Worm (Caenorhabditis elegans): Measurements from ENCODE around the gene C06B3.16.

Gene C06B3.16

DNA sequence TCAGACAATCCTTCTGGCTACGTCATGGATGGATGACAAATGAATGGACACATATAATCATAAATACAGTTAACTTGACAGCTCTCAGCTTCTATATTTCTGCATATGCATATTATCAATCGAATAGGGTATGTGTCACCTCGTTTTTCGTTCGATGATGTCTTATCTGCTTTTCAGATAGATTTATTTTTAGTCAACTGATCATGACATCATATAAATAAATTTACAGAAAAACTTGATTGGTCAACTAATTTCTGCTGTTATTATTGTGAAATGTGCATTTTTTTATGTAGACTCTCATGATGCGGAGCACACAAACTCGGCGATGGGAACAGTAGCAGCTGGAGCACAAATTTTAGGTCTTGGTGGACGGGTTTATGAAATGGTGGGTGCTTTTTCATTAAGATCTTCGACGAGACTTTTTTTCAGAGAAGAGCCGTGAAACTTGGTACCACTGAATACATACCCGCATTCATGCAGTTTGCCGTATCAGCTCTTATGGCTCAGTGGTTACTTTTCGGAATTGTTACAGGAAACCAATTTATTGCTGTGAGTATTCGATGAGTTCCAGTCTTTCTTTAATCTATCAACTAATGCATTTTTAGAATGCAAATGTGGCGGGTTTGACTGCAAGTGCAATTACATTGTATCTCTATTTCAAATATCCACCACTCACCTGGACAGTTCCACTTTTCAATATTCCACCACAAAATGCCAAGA lies 24.2 kb downstream of the C06B3.16 start:
- TF ChIP-seq fkh-3 (tag; optimal IDR thresholded peaks at IDR 0.05) (no peak), lir-1 (GFP tag; conservative IDR thresholded peaks at IDR 0.05) (no peak), unc-62 (GFP tag; optimal IDR thresholded peaks at IDR 0.05) (peak; percentile 63)

ce11 chrV:13957691-13958090 lies 26.4 kb downstream of the C06B3.16 start:
- TF ChIP-seq die-1 (tag; optimal IDR thresholded peaks at IDR 0.05) (no peak), hmg-1.2 (GFP tag; IDR thresholded peaks at IDR 0.05) (no peak), sdz-38 (tag; optimal IDR thresholded peaks at IDR 0.05) (no peak), B0019.2 (GFP tag; conservative IDR thresholded peaks at IDR 0.05) (no peak), F23B12.7 (tag; optimal IDR thresholded peaks at IDR 0.05; ENCODE audit: insufficient read depth) (no peak), tbp1 (GFP tag; optimal IDR thresholded peaks at IDR 0.05) (no peak), K12H6.12 (tag; optimal IDR thresholded peaks at IDR 0.05) (no peak), aptf-3 (GFP tag; IDR thresholded peaks at IDR 0.05) (no peak)

ce11 chrV:13958247-13958646 lies 26.9 kb downstream of the C06B3.16 start, which contains the start of gene R10D12.10:
R10D12.10 (minus strand) TSS chrV:13958347.
- TF ChIP-seq zim-3 (tag; optimal IDR thresholded peaks at IDR 0.05) (no peak), ztf-22 (GFP tag; optimal IDR thresholded peaks at IDR 0.05) (no peak), fkh-3 (tag; optimal IDR thresholded peaks at IDR 0.05) (no peak), ceh-40 (GFP tag; IDR thresholded peaks at IDR 0.05) (no peak), unc-62 (GFP tag; optimal IDR thresholded peaks at IDR 0.05) (no peak), F55B11.4 (tag; optimal IDR thresholded peaks at IDR 0.05; ENCODE audit: borderline replicate concordance, insufficient read depth) (no peak), ZK185.1 (tag; optimal IDR thresholded peaks at IDR 0.05; ENCODE audit: poor library complexity, severe bottlenecking) (no peak), sea-2 (GFP tag; IDR thresholded peaks at IDR 0.05) (no peak), nfya-1 (tag; optimal IDR thresholded peaks at IDR 0.05; ENCODE audit: borderline replicate concordance, insufficient read depth) (no peak), hmg-20 (GFP tag; IDR thresholded peaks at IDR 0.05) (no peak)

ce11 chrV:13960916-13961315 lies 29.6 kb downstream of the C06B3.16 start, which contains the start of gene srh-24:
srh-24 (minus strand) TSS chrV:13961016.
- TF ChIP-seq efl-1 (GFP tag; optimal IDR thresholded peaks at IDR 0.05) = no peak
- 0 out of 2 replicates have a peak, but pooled peaks have one; percentile 14 for TF ChIP-seq egl-44 (GFP tag; IDR thresholded peaks at IDR 0.05)
- no peak for TF ChIP-seq F57A8.1 (GFP tag; optimal IDR thresholded peaks at IDR 0.05)
- TF ChIP-seq repo-1 (tag; optimal IDR thresholded peaks at IDR 0.05) = no peak

DNA sequence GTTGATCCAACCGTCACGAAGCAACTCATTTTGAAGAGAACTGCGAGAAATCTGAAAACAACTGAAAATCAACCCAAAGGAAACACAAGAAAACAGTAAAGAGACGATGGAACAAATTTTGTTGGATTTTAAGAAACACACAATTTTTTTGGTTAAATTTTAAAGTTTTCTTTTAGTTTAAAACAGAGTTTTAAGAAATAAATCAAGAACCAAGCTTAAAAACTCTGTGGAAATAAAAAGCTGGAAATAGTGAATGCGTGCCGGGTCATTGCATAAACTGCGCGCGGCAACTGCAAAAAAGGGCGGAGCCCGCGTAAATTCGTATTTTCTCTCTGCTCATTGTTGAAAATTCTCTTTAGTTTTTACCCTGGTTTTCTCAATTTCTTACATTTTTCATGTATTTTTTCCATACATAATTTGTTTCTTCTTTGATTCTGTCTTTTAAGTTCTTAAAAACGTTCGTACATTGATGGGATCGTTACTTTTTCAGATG lies 30.6 kb downstream of the C06B3.16 start, which contains the start of the genes algn-13 and R10D12.13:
Gene algn-13, minus strand, starts transcription at position 51 of the 493 bp plus-strand sequence.
Gene R10D12.13, plus strand, starts transcription at position 491 of the 493 bp plus-strand sequence.
- no peak for TF ChIP-seq T07F8.4 (tag; optimal IDR thresholded peaks at IDR 0.05)
- no peak for TF ChIP-seq ztf-22 (GFP tag; optimal IDR thresholded peaks at IDR 0.05)
- no peak for TF ChIP-seq aptf-2 (GFP tag; conservative IDR thresholded peaks at IDR 0.05)
- TF ChIP-seq somi-1 (GFP tag; optimal IDR thresholded peaks at IDR 0.05) = no peak
- TF ChIP-seq hmg-1.2 (GFP tag; IDR thresholded peaks at IDR 0.05) = peak; percentile 52
- peak; percentile 8 for TF ChIP-seq nhr-80 (tag; optimal IDR thresholded peaks at IDR 0.05)
- TF ChIP-seq madf-8 (GFP tag; conservative IDR thresholded peaks at IDR 0.05) = peak; percentile 76
- peak; percentile 52 for TF ChIP-seq lsl-1 (GFP tag; optimal IDR thresholded peaks at IDR 0.05)
- 0 out of 2 replicates have a peak, but pooled peaks have one; percentile 7 for TF ChIP-seq hmg-20 (GFP tag; IDR thresholded peaks at IDR 0.05)
- TF ChIP-seq ccch-3 (GFP tag; optimal IDR thresholded peaks at IDR 0.05) = no peak
- peak; percentile 9 for TF ChIP-seq hrde-1 (tag; optimal IDR thresholded peaks at IDR 0.05; ENCODE audit: borderline replicate concordance)
- no peak for TF ChIP-seq zim-3 (tag; optimal IDR thresholded peaks at IDR 0.05)
- TF ChIP-seq die-1 (tag; optimal IDR thresholded peaks at IDR 0.05) = no peak
- peak; percentile 54 for TF ChIP-seq tbp1 (GFP tag; optimal IDR thresholded peaks at IDR 0.05)
- TF ChIP-seq B0261.1 (tag; optimal IDR thresholded peaks at IDR 0.05) = no peak
- no peak for TF ChIP-seq Y53G8AR.9 (GFP tag; conservative IDR thresholded peaks at IDR 0.05)
- no peak for TF ChIP-seq sdz-38 (tag; optimal IDR thresholded peaks at IDR 0.05)
- no peak for TF ChIP-seq pha-4 (tag; optimal IDR thresholded peaks at IDR 0.05)
- TF ChIP-seq Y56A3A.18 (GFP tag; IDR thresholded peaks at IDR 0.05) = no peak
- no peak for TF ChIP-seq chd-7 (tag; optimal IDR thresholded peaks at IDR 0.05)
- TF ChIP-seq cebp-2 (GFP tag; IDR thresholded peaks at IDR 0.05) = no peak
- TF ChIP-seq dpl-1 (GFP tag; optimal IDR thresholded peaks at IDR 0.05) = peak; percentile 51
- no peak for TF ChIP-seq F22D6.2 (tag; optimal IDR thresholded peaks at IDR 0.05)
- TF ChIP-seq nhr-27 (tag; optimal IDR thresholded peaks at IDR 0.05) = no peak
